Worm (Caenorhabditis elegans) whole organism, L4/young adult: ENCODE data around the gene msp-57.
"Not testable (repeated sequence)": the region's sequence is repeated elsewhere in the genome, so short reads cannot be mapped to it uniquely, and the experiment has no call there.

Experiments
- W03F9.2 ChIP-seq: fragments of 150-350 bp; optimal IDR thresholded peaks from 2 replicates; lab custom pipeline; 2014; ENCODE audit warnings: missing biosample characterization, missing genetic modification characterization
- dao-5 ChIP-seq: sonication (generic microtip); optimal IDR thresholded peaks from 2 replicates; lab custom pipeline; 2016; ENCODE audit warnings: missing genotype, missing genetic modification characterization, moderate library complexity, missing compliant biosample characterization
- him-1 ChIP-seq: sonication (generic microtip); optimal IDR thresholded peaks from 2 replicates; lab custom pipeline; 2016; ENCODE audit warnings: missing genotype, missing genetic modification reagents, missing genetic modification characterization, missing compliant biosample characterization

msp-57 gene

ce11 chrIV:5063297-5063696, 919 bp downstream of the msp-57 start:
- no peak for TF ChIP-seq W03F9.2 (tag; lab: Kevin White, UChicago)

ce11 chrIV:5064961-5065360, 2.6 kb downstream of the msp-57 start, which contains the start of gene msp-53:
msp-53 (minus strand) TSS chrIV:5065061.
- TF ChIP-seq him-1, dao-5, W03F9.2 (tag; lab: Kevin White, UChicago): not testable (repeated sequence)

- TF ChIP-seq W03F9.2, him-1, dao-5 (tag; lab: Kevin White, UChicago): not testable (repeated sequence)
These were observed 4.5 kb downstream of the msp-57 start, which contains the start of gene ttbk-2.2 for ce11 chrIV:5066887-5067286. ttbk-2.2 (minus strand) TSS chrIV:5066987.

- TF ChIP-seq him-1, W03F9.2, dao-5 (tag; lab: Kevin White, UChicago): not testable (repeated sequence)
These were observed 6.2 kb downstream of the msp-57 start, which contains the start of the genes R13H9.6 and rmd-6 for ce11 chrIV:5068541-5068940. R13H9.6 (minus strand) TSS chrIV:5068641. rmd-6 (plus strand) TSS chrIV:5068845.

- not testable (repeated sequence) for TF ChIP-seq W03F9.2, him-1, dao-5 (tag; lab: Kevin White, UChicago)
These were observed 8.2 kb downstream of the msp-57 start, which contains the start of gene C02B10.6 for ce11 chrIV:5070593-5070992. C02B10.6 (plus strand) TSS chrIV:5070893.

ce11 chrIV:5073836-5074235, 11.5 kb downstream of the msp-57 start:
- TF ChIP-seq him-1 (tag; lab: Kevin White, UChicago) (no peak), dao-5 (tag; lab: Kevin White, UChicago) (no peak), W03F9.2 (tag; lab: Kevin White, UChicago) (no peak)

- TF ChIP-seq W03F9.2 (tag; lab: Kevin White, UChicago) (no peak), dao-5 (tag; lab: Kevin White, UChicago) (no peak), him-1 (tag; lab: Kevin White, UChicago) (no peak)
These were observed 14.2 kb downstream of the msp-57 start for ce11 chrIV:5076607-5077006.

ce11 chrIV:5077918-5078317, 15.5 kb downstream of the msp-57 start:
- TF ChIP-seq him-1 (tag; lab: Kevin White, UChicago) (no peak), W03F9.2 (tag; lab: Kevin White, UChicago) (no peak), dao-5 (tag; lab: Kevin White, UChicago) (no peak)

ce11 chrIV:5078846-5079245, 16.5 kb downstream of the msp-57 start:
- TF ChIP-seq him-1 (tag; lab: Kevin White, UChicago) (no peak), W03F9.2 (tag; lab: Kevin White, UChicago) (no peak), dao-5 (tag; lab: Kevin White, UChicago) (no peak)

ce11 chrIV:5081122-5081521, 18.7 kb downstream of the msp-57 start:
- TF ChIP-seq him-1 (tag; lab: Kevin White, UChicago) (no peak), dao-5 (tag; lab: Kevin White, UChicago) (no peak), W03F9.2 (tag; lab: Kevin White, UChicago) (no peak)

ce11 chrIV:5082900-5083530, 20.6 kb downstream of the msp-57 start, which contains the start of gene pygo-1:
pygo-1 (plus strand) TSS chrIV:5083303.
- TF ChIP-seq W03F9.2 (tag; lab: Kevin White, UChicago) (no peak), dao-5 (tag; lab: Kevin White, UChicago) (no peak), him-1 (tag; lab: Kevin White, UChicago) (no peak)

- TF ChIP-seq W03F9.2 (tag; lab: Kevin White, UChicago): no peak
- TF ChIP-seq dao-5 (tag; lab: Kevin White, UChicago): no peak
- no peak for TF ChIP-seq him-1 (tag; lab: Kevin White, UChicago)
These were observed 21.5 kb downstream of the msp-57 start for ce11 chrIV:5083832-5084231.

ce11 chrIV:5085782-5086181, 23.4 kb downstream of the msp-57 start:
- no peak for TF ChIP-seq dao-5 (tag; lab: Kevin White, UChicago)
- no peak for TF ChIP-seq him-1 (tag; lab: Kevin White, UChicago)
- TF ChIP-seq W03F9.2 (tag; lab: Kevin White, UChicago): no peak
